Fruit fly (Drosophila melanogaster) whole organism, embryonic: ENCODE results near the gene Mccc1.

ENCODE experiments used
- Antp ChIP-seq: fragments of 200-800 bp; sonication (Bioruptor generic); optimal IDR thresholded peaks from 3 replicates; lab custom pipeline; 2016; ENCODE audit warnings: missing biosample characterization, missing genetic modification characterization
- CG10209 ChIP-seq: fragments of 200-800 bp; sonication (Bioruptor generic); optimal IDR thresholded peaks from 3 replicates; lab custom pipeline; 2017; ENCODE audit warnings: missing biosample characterization, mild to moderate bottlenecking, missing genetic modification characterization, missing genetic modification reagents
- CG11398 ChIP-seq: fragments of 200-800 bp; sonication (Bioruptor generic); optimal IDR thresholded peaks from 2 replicates; lab custom pipeline; 2016; ENCODE audit warnings: missing biosample characterization, missing genetic modification characterization
- CG11504 ChIP-seq: fragments of 200-800 bp; sonication (Bioruptor generic); optimal IDR thresholded peaks from 3 replicates; lab custom pipeline; 2019; ENCODE audit warnings: missing biosample characterization, mild to moderate bottlenecking, missing genetic modification characterization, moderate library complexity
- CG12391 ChIP-seq: fragments of 200-800 bp; sonication (Bioruptor generic); optimal IDR thresholded peaks from 3 replicates; lab custom pipeline; 2018; ENCODE audit warnings: missing biosample characterization, mild to moderate bottlenecking, missing genetic modification characterization, moderate library complexity
- CG1529 ChIP-seq: fragments of 200-800 bp; sonication (Bioruptor generic); optimal IDR thresholded peaks from 3 replicates; lab custom pipeline; 2018; ENCODE audit warnings: missing biosample characterization, missing genetic modification characterization
- CG16815 ChIP-seq: fragments of 200-800 bp; sonication (Bioruptor generic); optimal IDR thresholded peaks from 3 replicates; lab custom pipeline; 2017; ENCODE audit warnings: missing biosample characterization, mild to moderate bottlenecking, missing genetic modification characterization
- CG17612 ChIP-seq: fragments of 200-800 bp; sonication (Bioruptor generic); IDR thresholded peaks from 2 replicates; pipeline ENCODE4 v1.3.6; 2022; ENCODE audit warnings: missing biosample characterization, missing genetic modification characterization
- CG1792 ChIP-seq: fragments of 200-800 bp; sonication (Bioruptor generic); optimal IDR thresholded peaks from 2 replicates; lab custom pipeline; 2016; ENCODE audit warnings: missing biosample characterization, missing genetic modification characterization
- CG18476 ChIP-seq: fragments of 200-800 bp; sonication (Bioruptor generic); optimal IDR thresholded peaks from 2 replicates; lab custom pipeline; 2016; ENCODE audit warnings: missing biosample characterization, mild to moderate bottlenecking, missing genetic modification characterization
- CG31441 ChIP-seq: fragments of 200-800 bp; sonication (Bioruptor generic); IDR thresholded peaks from 2 replicates; pipeline ENCODE4 v1.3.6; 2022; ENCODE audit warnings: missing biosample characterization, missing genetic modification characterization
- CG42726 ChIP-seq: fragments of 200-800 bp; sonication (Bioruptor generic); IDR thresholded peaks from 2 replicates; pipeline ENCODE4 v1.3.6; 2022; ENCODE audit warnings: missing biosample characterization, missing genetic modification characterization; ENCODE audit not compliant: partially characterized antibody
- CG6654 ChIP-seq: fragments of 200-800 bp; sonication (Bioruptor generic); optimal IDR thresholded peaks from 2 replicates; lab custom pipeline; 2017; ENCODE audit warnings: missing biosample characterization, mild to moderate bottlenecking, missing genetic modification characterization
- CG6765 ChIP-seq: fragments of 200-800 bp; sonication (Bioruptor generic); optimal IDR thresholded peaks from 3 replicates; lab custom pipeline; 2017; ENCODE audit warnings: missing biosample characterization, mild to moderate bottlenecking, missing genetic modification characterization
- CG9797 ChIP-seq: fragments of 200-800 bp; sonication (Bioruptor generic); optimal IDR thresholded peaks from 3 replicates; lab custom pipeline; 2018; ENCODE audit warnings: missing biosample characterization, mild to moderate bottlenecking, missing genetic modification characterization
- D19B ChIP-seq: fragments of 200-800 bp; sonication (Bioruptor generic); optimal IDR thresholded peaks from 2 replicates; lab custom pipeline; 2017; ENCODE audit warnings: missing biosample characterization, mild to moderate bottlenecking, missing genetic modification characterization
- Deaf1 ChIP-seq: fragments of 200-800 bp; optimal IDR thresholded peaks from 3 replicates; lab custom pipeline; 2019; ENCODE audit warnings: missing biosample characterization, mild to moderate bottlenecking, missing genetic modification characterization, moderate library complexity
- Dfd ChIP-seq, 2 experiments: fragments of >200 bp; optimal IDR thresholded peaks; 2 replicates each; lab custom pipeline; 2017; ENCODE audit warnings: missing biosample characterization in 2 of 2, missing genetic modification characterization in 2 of 2
- Dip3 ChIP-seq: fragments of 200-800 bp; sonication (Bioruptor generic); optimal IDR thresholded peaks from 3 replicates; lab custom pipeline; 2016; ENCODE audit warnings: missing biosample characterization, missing genetic modification characterization
- H2.0 ChIP-seq: fragments of 200-800 bp; sonication (Bioruptor generic); IDR thresholded peaks from 2 replicates; pipeline ENCODE4 v1.3.6; 2022; ENCODE audit warnings: missing biosample characterization, missing genetic modification characterization
- MBD-R2 ChIP-seq: fragments of 200-800 bp; sonication (Bioruptor generic); IDR thresholded peaks from 2 replicates; pipeline ENCODE4 v1.3.6; 2022; ENCODE audit warnings: missing biosample characterization, missing genetic modification characterization
- MTF-1 ChIP-seq: fragments of 200-800 bp; sonication (Bioruptor generic); optimal IDR thresholded peaks from 2 replicates; lab custom pipeline; 2018; ENCODE audit warnings: missing biosample characterization, mild to moderate bottlenecking, missing genetic modification characterization, borderline replicate concordance
- Ravus ChIP-seq: fragments of 200-800 bp; sonication (Bioruptor generic); IDR thresholded peaks from 2 replicates; pipeline ENCODE4 v1.3.6; 2022; ENCODE audit warnings: missing biosample characterization, missing genetic modification characterization
- Six4 ChIP-seq: fragments of 200-800 bp; sonication (Bioruptor generic); optimal IDR thresholded peaks from 2 replicates; lab custom pipeline; 2016; ENCODE audit warnings: missing biosample characterization, missing genetic modification characterization
- Ssrp ChIP-seq: fragments of 200-800 bp; sonication (Bioruptor generic); optimal IDR thresholded peaks from 2 replicates; lab custom pipeline; 2018; ENCODE audit warnings: missing biosample characterization, mild to moderate bottlenecking, missing genetic modification characterization, moderate library complexity
- TFAM ChIP-seq: fragments of 200-800 bp; sonication (Bioruptor generic); optimal IDR thresholded peaks from 2 replicates; lab custom pipeline; 2017; ENCODE audit warnings: missing biosample characterization, missing genetic modification characterization, inconsistent platforms
- Xbp1 ChIP-seq: fragments of 200-800 bp; sonication (Bioruptor generic); optimal IDR thresholded peaks from 3 replicates; lab custom pipeline; 2016; ENCODE audit warnings: missing biosample characterization, mild to moderate bottlenecking, missing genetic modification characterization
- abd-A ChIP-seq: fragments of 200-800 bp; sonication (Bioruptor generic); optimal IDR thresholded peaks from 3 replicates; lab custom pipeline; 2019; ENCODE audit warnings: missing biosample characterization, mild to moderate bottlenecking, missing genetic modification characterization, moderate library complexity
- br ChIP-seq: fragments of >200 bp; optimal IDR thresholded peaks from 2 replicates; lab custom pipeline; 2017
- cad ChIP-seq: fragments of >200 bp; optimal IDR thresholded peaks from 2 replicates; lab custom pipeline; 2017; ENCODE audit warnings: missing biosample characterization, missing genetic modification characterization
- da ChIP-seq: fragments of 200-800 bp; sonication (Bioruptor generic); optimal IDR thresholded peaks from 2 replicates; lab custom pipeline; 2016; ENCODE audit warnings: missing biosample characterization, missing genetic modification characterization
- en ChIP-seq: fragments of 200-800 bp; sonication (Bioruptor generic); optimal IDR thresholded peaks from 2 replicates; lab custom pipeline; 2016; ENCODE audit warnings: missing biosample characterization, missing genetic modification characterization
- fd102C ChIP-seq: fragments of 200-800 bp; sonication (Bioruptor generic); optimal IDR thresholded peaks from 2 replicates; lab custom pipeline; 2018; ENCODE audit warnings: missing biosample characterization, mild to moderate bottlenecking, missing genetic modification characterization, moderate library complexity
- grau ChIP-seq: fragments of 200-800 bp; optimal IDR thresholded peaks from 3 replicates; lab custom pipeline; 2019; ENCODE audit warnings: missing biosample characterization, mild to moderate bottlenecking, missing genetic modification characterization, moderate library complexity
- jing ChIP-seq: fragments of 200-800 bp; sonication (Bioruptor generic); optimal IDR thresholded peaks from 2 replicates; lab custom pipeline; 2018; ENCODE audit warnings: missing biosample characterization, mild to moderate bottlenecking, missing genetic modification characterization
- kni ChIP-seq: fragments of 200-800 bp; sonication (Bioruptor generic); optimal IDR thresholded peaks from 3 replicates; lab custom pipeline; 2017; ENCODE audit warnings: mild to moderate bottlenecking, missing biosample characterization, missing genetic modification reagents, missing genetic modification characterization
- mam ChIP-seq: fragments of 200-800 bp; sonication (Bioruptor generic); optimal IDR thresholded peaks from 3 replicates; lab custom pipeline; 2016; ENCODE audit warnings: missing biosample characterization, missing genetic modification characterization
- mirr ChIP-seq: fragments of 200-800 bp; sonication (Bioruptor generic); optimal IDR thresholded peaks from 3 replicates; lab custom pipeline; 2018; ENCODE audit warnings: missing biosample characterization, mild to moderate bottlenecking, missing genetic modification characterization
- pho ChIP-seq: fragments of 200-800 bp; sonication (Bioruptor generic); optimal IDR thresholded peaks from 2 replicates; lab custom pipeline; 2016; ENCODE audit warnings: missing biosample characterization, missing genetic modification characterization
- pita ChIP-seq: fragments of 200-800 bp; sonication (Bioruptor generic); optimal IDR thresholded peaks from 2 replicates; lab custom pipeline; 2017; ENCODE audit warnings: missing biosample characterization, mild to moderate bottlenecking, missing genetic modification characterization
- prd ChIP-seq, 3 experiments: fragments of >200 bp in 2 of 3; fragments of 200-800 bp in 1 of 3; sonication (Bioruptor generic) in 1 of 3; optimal IDR thresholded peaks in 2 of 3; IDR thresholded peaks in 1 of 3; 2 replicates in 2 of 3; 3 replicates in 1 of 3; pipeline versions ENCODE4 v1.3.6 to Lab custom; 2017 to 2022; ENCODE audit warnings: missing biosample characterization in 1 of 3, missing genetic modification characterization in 1 of 3
- pros ChIP-seq: fragments of 200-800 bp; sonication (Bioruptor generic); optimal IDR thresholded peaks from 3 replicates; lab custom pipeline; 2019; ENCODE audit warnings: missing biosample characterization, mild to moderate bottlenecking, missing genetic modification characterization, moderate library complexity
- psq ChIP-seq: fragments of 200-800 bp; sonication (Bioruptor generic); optimal IDR thresholded peaks from 2 replicates; lab custom pipeline; 2017; ENCODE audit warnings: missing biosample characterization, missing genetic modification characterization
- pum ChIP-seq: fragments of 200-800 bp; sonication (Bioruptor generic); optimal IDR thresholded peaks from 2 replicates; lab custom pipeline; 2016; ENCODE audit warnings: missing biosample characterization, missing genetic modification characterization
- rib ChIP-seq: fragments of 200-800 bp; sonication (Bioruptor generic); IDR thresholded peaks from 2 replicates; pipeline ENCODE4 v1.3.6; 2022; ENCODE audit warnings: missing biosample characterization, missing genetic modification characterization
- sim ChIP-seq: fragments of 200-800 bp; sonication (Bioruptor generic); IDR thresholded peaks from 2 replicates; pipeline ENCODE4 v1.3.6; 2022; ENCODE audit warnings: missing biosample characterization, missing genetic modification characterization
- tap ChIP-seq: fragments of 200-800 bp; optimal IDR thresholded peaks from 3 replicates; lab custom pipeline; 2019; ENCODE audit warnings: missing biosample characterization, mild to moderate bottlenecking, missing genetic modification characterization, moderate library complexity
- tio ChIP-seq: fragments of 200-800 bp; sonication (Bioruptor generic); optimal IDR thresholded peaks from 2 replicates; lab custom pipeline; 2017; ENCODE audit warnings: missing biosample characterization, missing genetic modification characterization, inconsistent platforms
- tll ChIP-seq, 2 experiments: fragments of 200-800 bp in 1 of 2; fragments of >200 bp in 1 of 2; sonication (Bioruptor generic) in 1 of 2; optimal IDR thresholded peaks; 2 replicates each; lab custom pipeline; 2017 to 2019; ENCODE audit warnings: missing biosample characterization in 2 of 2, missing genetic modification characterization in 2 of 2, mild to moderate bottlenecking in 1 of 2, moderate library complexity in 1 of 2
- unc-4 ChIP-seq: fragments of 200-800 bp; sonication (Bioruptor generic); IDR thresholded peaks from 2 replicates; pipeline ENCODE4 v1.3.6; 2022; ENCODE audit warnings: missing biosample characterization, missing genetic modification characterization; ENCODE audit not compliant: partially characterized antibody

Mccc1 gene

dm6 chr3R:31771790-31772576, 21.7 kb downstream of the Mccc1 start, which contains the start of the genes betaGlu and sip3:
TSS of gene betaGlu (minus strand) at chr3R:31771848.
TSS of gene sip3 (plus strand) at chr3R:31772219.
- TF ChIP-seq mam (GFP tag; lab: Kevin White, UChicago) (peak; percentile 15), CG17612 (GFP tag; lab: Robert Waterston, UW) (no peak), pum (no peak), Ssrp (tag; lab: Kevin White, UChicago) (no peak), tap (tag; lab: Kevin White, UChicago) (no peak), CG42726 (GFP tag; lab: Robert Waterston, UW) (peak; percentile 89), CG18476 (peak; percentile 4), CG6654 (GFP tag; lab: Kevin White, UChicago) (no peak), fd102C (GFP tag; lab: Kevin White, UChicago) (no peak), CG11398 (no peak), MBD-R2 (GFP tag; lab: Robert Waterston, UW) (peak; percentile 32), jing (GFP tag; lab: Kevin White, UChicago) (no peak), pita (no peak), CG12391 (peak; percentile 65), Ravus (GFP tag; lab: Robert Waterston, UW) (no peak), MTF-1 (GFP tag; lab: Kevin White, UChicago) (no peak), pho (GFP tag; lab: Kevin White, UChicago) (peak; percentile 14), CG9797 (peak; percentile 52), tll (GFP tag; optimal IDR thresholded peaks at IDR 0.05; lab: Kevin White, UChicago) (no peak), CG16815 (GFP tag; lab: Kevin White, UChicago) (no peak), prd (optimal IDR thresholded peaks at IDR 0.05; lab: Kevin White, UChicago) (no peak), prd (GFP tag; IDR thresholded peaks at IDR 0.05; lab: Robert Waterston, UW) (no peak), cad (GFP tag; lab: Kevin White, UChicago) (no peak), Dip3 (GFP tag; lab: Kevin White, UChicago) (no peak), rib (GFP tag; lab: Robert Waterston, UW) (no peak), CG10209 (GFP tag; lab: Kevin White, UChicago) (no peak), abd-A (tag; lab: Kevin White, UChicago) (no peak), CG6765 (GFP tag; lab: Kevin White, UChicago) (no peak), grau (tag; lab: Kevin White, UChicago) (peak; percentile 25), psq (GFP tag; lab: Kevin White, UChicago) (no peak), CG1792 (GFP tag; lab: Kevin White, UChicago) (no peak), br (lab: Kevin White, UChicago) (no peak), D19B (no peak), pros (GFP tag; lab: Kevin White, UChicago) (no peak), CG31441 (GFP tag; lab: Robert Waterston, UW) (peak; percentile 22; the same call in 1 of the 2 replicates), Dfd (GFP tag; optimal IDR thresholded peaks at IDR 0.05; lab: Kevin White, UChicago) (no peak), Xbp1 (GFP tag; lab: Kevin White, UChicago) (peak; percentile 52), Deaf1 (no peak), Antp (no peak), CG1529 (GFP tag; lab: Kevin White, UChicago) (no peak), mirr (GFP tag; lab: Kevin White, UChicago) (no peak), unc-4 (peak; percentile 89), TFAM (GFP tag; lab: Kevin White, UChicago) (no peak), H2.0 (no peak), kni (GFP tag; lab: Kevin White, UChicago) (no peak), sim (GFP tag; lab: Robert Waterston, UW) (no peak), da (GFP tag; lab: Kevin White, UChicago) (no peak), CG11504 (no peak), tio (GFP tag; lab: Kevin White, UChicago) (no peak), Six4 (GFP tag; lab: Kevin White, UChicago) (peak; percentile 6), en (GFP tag; lab: Kevin White, UChicago) (no peak)
